Fruit fly (Drosophila melanogaster) Kc167 (cell line): Measurements from ENCODE around the gene CG8010.

Source experiments
- Myc ChIP-seq: fragments of >200 bp; optimal IDR thresholded peaks from 2 replicates; lab custom pipeline; 2017; ENCODE audit warnings: missing external identifiers
- h ChIP-seq: fragments of >200 bp; optimal IDR thresholded peaks from 3 replicates; lab custom pipeline; 2018; ENCODE audit warnings: missing external identifiers
- insv ChIP-seq: fragments of >200 bp; optimal IDR thresholded peaks from 3 replicates; lab custom pipeline; 2018; ENCODE audit warnings: missing external identifiers
- psq ChIP-seq: fragments of >200 bp; optimal IDR thresholded peaks from 2 replicates; lab custom pipeline; 2017; ENCODE audit warnings: missing external identifiers
- ttk ChIP-seq: sonication (Bioruptor generic); optimal IDR thresholded peaks from 2 replicates; lab custom pipeline; 2017; ENCODE audit warnings: missing external identifiers

- no peak for TF ChIP-seq psq (lab: Kevin White, UChicago)
- no peak for TF ChIP-seq h (lab: Kevin White, UChicago)
- no peak for TF ChIP-seq Myc (lab: Kevin White, UChicago)
- no peak for TF ChIP-seq insv (lab: Kevin White, UChicago)
- no peak for TF ChIP-seq ttk (lab: Kevin White, UChicago)
These were observed 30.7 kb upstream of the CG8010 start for dm6 chrX:19299367-19299766.
